Worm (Caenorhabditis elegans): ENCODE data around the gene lec-9.

Gene lec-9

ce11 chrX:17611180-17611579 is 10.9 kb downstream of the lec-9 start (continued):
- TF ChIP-seq ctbp-1 (GFP tag; IDR thresholded peaks at IDR 0.05) (peak; percentile 67; the same call in 1 of the 2 replicates), lin-39 (tag; optimal IDR thresholded peaks at IDR 0.05) (no peak)

ce11 chrX:17613024-17613423 is 12.7 kb downstream of the lec-9 start:
- peak; percentile 63 for TF ChIP-seq aha-1 (tag)
- no peak for TF ChIP-seq lin-1 (GFP tag; IDR thresholded peaks at IDR 0.05)

- no peak for TF ChIP-seq F26F4.8 (GFP tag; conservative IDR thresholded peaks at IDR 0.05)
- TF ChIP-seq spr-3 (GFP tag; optimal IDR thresholded peaks at IDR 0.05), result no peak
- TF ChIP-seq zag-1 (tag; optimal IDR thresholded peaks at IDR 0.05), result no peak
- TF ChIP-seq F44E2.7 (GFP tag; IDR thresholded peaks at IDR 0.05), result no peak
- TF ChIP-seq ceh-44 (GFP tag; IDR thresholded peaks at IDR 0.05), result no peak
Observed at ce11 chrX:17614245-17614644, 14.0 kb downstream of the lec-9 start, which contains the start of gene ncs-7. ncs-7 (plus strand) TSS chrX:17614545.

- TF ChIP-seq ceh-20 (GFP tag; IDR thresholded peaks at IDR 0.05) (no peak), dmd-6 (GFP tag; IDR thresholded peaks at IDR 0.05) (no peak), hif-1 (tag; optimal IDR thresholded peaks at IDR 0.05) (no peak), pha-4 (GFP tag; IDR thresholded peaks at IDR 0.05) (no peak), pha-4 (tag; optimal IDR thresholded peaks at IDR 0.05) (no peak), nhr-76 (tag; optimal IDR thresholded peaks at IDR 0.05) (no peak), nhr-237 (tag; optimal IDR thresholded peaks at IDR 0.05) (no peak), ztf-11 (tag; optimal IDR thresholded peaks at IDR 0.05) (no peak), spr-3 (GFP tag; optimal IDR thresholded peaks at IDR 0.05) (no peak), set-16 (GFP tag; IDR thresholded peaks at IDR 0.05) (peak; percentile 80), snpc-1.2 (GFP tag; IDR thresholded peaks at IDR 0.05) (no peak), mxl-2 (GFP tag; conservative IDR thresholded peaks at IDR 0.05) (no peak), F10B5.3 (tag; optimal IDR thresholded peaks at IDR 0.05) (no peak), zfp-3 (GFP tag; conservative IDR thresholded peaks at IDR 0.05) (no peak), ctbp-1 (GFP tag; IDR thresholded peaks at IDR 0.05) (no peak), hlh-30 (tag; optimal IDR thresholded peaks at IDR 0.05; ENCODE audit: insufficient read depth) (no peak), D1046.2 (GFP tag; IDR thresholded peaks at IDR 0.05) (0 out of 2 replicates have a peak, but pooled peaks have one; percentile 65), aha-1 (tag) (peak; percentile 79), madf-5 (GFP tag; IDR thresholded peaks at IDR 0.05) (no peak), unc-130 (GFP tag; optimal IDR thresholded peaks at IDR 0.05) (no peak), unc-62 (GFP tag; optimal IDR thresholded peaks at IDR 0.05 in 1 of 2) (peak in 1 of 2 experiments; percentile 79), unc-62 (tag; optimal IDR thresholded peaks at IDR 0.05) (no peak), ceh-44 (GFP tag; IDR thresholded peaks at IDR 0.05) (no peak)
Observed at ce11 chrX:17625245-17625644, 25.0 kb downstream of the lec-9 start.

- TF ChIP-seq aha-1 (tag) (peak; percentile 87), set-16 (GFP tag; IDR thresholded peaks at IDR 0.05) (no peak), F10B5.3 (tag; optimal IDR thresholded peaks at IDR 0.05) (no peak), php-3 (GFP tag; IDR thresholded peaks at IDR 0.05) (0 out of 2 replicates have a peak, but pooled peaks have one; percentile 17), ZK337.2 (GFP tag; IDR thresholded peaks at IDR 0.05) (no peak), daf-16 (GFP tag; optimal IDR thresholded peaks at IDR 0.05) (no peak), daf-16 (tag; optimal IDR thresholded peaks at IDR 0.05) (peak; percentile 70), tra-1 (GFP tag; IDR thresholded peaks at IDR 0.05) (no peak)
Observed at ce11 chrX:17625729-17626128, 25.4 kb downstream of the lec-9 start.

ce11 chrX:17626599-17626998 is 26.3 kb downstream of the lec-9 start:
- TF ChIP-seq zfp-2 (tag; optimal IDR thresholded peaks at IDR 0.05) (no peak), dmd-6 (GFP tag; IDR thresholded peaks at IDR 0.05) (peak; percentile 14; the same call in 1 of the 2 replicates), mxl-3 (GFP tag; optimal IDR thresholded peaks at IDR 0.05) (no peak), lsy-2 (tag; optimal IDR thresholded peaks at IDR 0.05) (peak in 1 of 2 experiments; percentile 16), daf-16 (GFP tag; optimal IDR thresholded peaks at IDR 0.05) (no peak), daf-16 (tag; optimal IDR thresholded peaks at IDR 0.05) (peak; percentile 91), nhr-42 (GFP tag; IDR thresholded peaks at IDR 0.05) (no peak), gei-8 (GFP tag; optimal IDR thresholded peaks at IDR 0.05) (no peak), R02D3.7 (tag; optimal IDR thresholded peaks at IDR 0.05) (no peak), rbr-2 (tag; optimal IDR thresholded peaks at IDR 0.05) (no peak), mxl-2 (GFP tag; conservative IDR thresholded peaks at IDR 0.05) (no peak), nhr-10 (tag; optimal IDR thresholded peaks at IDR 0.05) (no peak), aly-2 (tag; optimal IDR thresholded peaks at IDR 0.05) (no peak), php-3 (GFP tag; IDR thresholded peaks at IDR 0.05) (0 out of 2 replicates have a peak, but pooled peaks have one; percentile 13), ztf-7 (tag; optimal IDR thresholded peaks at IDR 0.05) (no peak), spr-3 (GFP tag; optimal IDR thresholded peaks at IDR 0.05) (no peak), dmd-8 (GFP tag; IDR thresholded peaks at IDR 0.05) (no peak)
